Worm (Caenorhabditis elegans): ENCODE data around the gene abts-4.

abts-4 gene

DNA sequence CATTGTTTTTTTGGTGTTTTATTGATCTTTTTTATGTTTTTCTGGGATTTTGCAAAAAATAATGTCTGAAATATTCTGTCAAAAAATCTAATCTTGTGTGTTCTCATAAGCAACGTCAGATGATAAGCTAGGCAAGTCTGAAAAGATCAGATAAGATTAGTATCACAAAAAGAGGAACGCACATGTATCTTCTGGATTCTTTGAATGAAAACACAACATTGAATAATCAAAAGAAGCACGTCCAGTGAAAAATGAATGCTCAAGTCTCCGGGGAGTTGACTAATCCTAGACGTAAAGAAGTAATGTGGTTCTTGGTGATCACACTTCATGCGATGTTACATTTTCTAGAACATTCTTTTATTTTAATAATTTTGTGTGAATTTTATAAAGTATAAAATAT lies 43.9 kb upstream of the abts-4 start:
- TF ChIP-seq ces-1 (GFP tag; optimal IDR thresholded peaks at IDR 0.05), result no peak
- no peak for TF ChIP-seq hif-1 (tag; optimal IDR thresholded peaks at IDR 0.05)
- TF ChIP-seq Y5F2A.4 (GFP tag; optimal IDR thresholded peaks at IDR 0.05), result no peak
- TF ChIP-seq nhr-10 (tag; optimal IDR thresholded peaks at IDR 0.05), result no peak
- TF ChIP-seq mep-1 (tag; optimal IDR thresholded peaks at IDR 0.05), result no peak
- TF ChIP-seq D1046.2 (GFP tag; IDR thresholded peaks at IDR 0.05), result no peak
- no peak for TF ChIP-seq aha-1 (tag)
- TF ChIP-seq lir-3 (tag; optimal IDR thresholded peaks at IDR 0.05), result no peak
- no peak for TF ChIP-seq attf-4 (tag; optimal IDR thresholded peaks at IDR 0.05)

DNA sequence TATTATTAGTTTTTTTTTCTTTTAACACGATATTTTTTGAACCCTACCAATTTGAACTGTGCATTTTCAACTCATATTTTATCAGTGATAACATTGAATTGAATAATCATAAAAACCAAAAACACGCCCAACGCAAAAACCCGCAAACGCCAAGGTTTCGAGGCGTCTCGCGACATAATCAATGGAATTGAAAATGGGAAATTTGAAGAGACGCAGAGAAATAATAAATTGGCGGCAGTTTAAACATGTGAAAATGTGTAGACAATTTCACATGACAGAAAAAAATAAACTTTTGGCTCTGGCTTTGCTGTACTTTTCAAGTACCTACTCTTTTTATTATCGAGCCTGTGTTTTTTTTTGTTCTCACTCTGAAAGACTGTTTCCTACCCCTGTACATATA lies 43.3 kb upstream of the abts-4 start:
- TF ChIP-seq daf-16 (GFP tag; optimal IDR thresholded peaks at IDR 0.05) (no peak), daf-16 (tag; optimal IDR thresholded peaks at IDR 0.05) (peak; percentile 87), lim-7 (GFP tag; IDR thresholded peaks at IDR 0.05) (no peak), rbr-2 (tag; optimal IDR thresholded peaks at IDR 0.05) (no peak), snpc-1.2 (GFP tag; IDR thresholded peaks at IDR 0.05) (no peak), mep-1 (tag; optimal IDR thresholded peaks at IDR 0.05) (peak; percentile 68), zip-2 (tag; optimal IDR thresholded peaks at IDR 0.05) (no peak), spr-1 (tag; optimal IDR thresholded peaks at IDR 0.05) (no peak), zfp-3 (GFP tag; conservative IDR thresholded peaks at IDR 0.05) (no peak), F44E2.7 (GFP tag; IDR thresholded peaks at IDR 0.05) (no peak), ztf-11 (tag; optimal IDR thresholded peaks at IDR 0.05) (no peak), pqm-1 (tag; optimal IDR thresholded peaks at IDR 0.05) (peak; percentile 74), lsy-2 (tag; optimal IDR thresholded peaks at IDR 0.05) (peak in 1 of 2 experiments; percentile 60), mxl-2 (GFP tag; conservative IDR thresholded peaks at IDR 0.05) (no peak), daf-19 (GFP tag; conservative IDR thresholded peaks at IDR 0.05) (no peak), cey-2 (tag; optimal IDR thresholded peaks at IDR 0.05; ENCODE audit: borderline replicate concordance, insufficient read depth) (no peak), ctbp-1 (GFP tag; IDR thresholded peaks at IDR 0.05) (no peak), dmd-8 (GFP tag; IDR thresholded peaks at IDR 0.05) (no peak), nhr-111 (GFP tag; optimal IDR thresholded peaks at IDR 0.05) (no peak), lin-29 (GFP tag; IDR thresholded peaks at IDR 0.05) (no peak), arid-1 (GFP tag; conservative IDR thresholded peaks at IDR 0.05) (no peak), dve-1 (tag; optimal IDR thresholded peaks at IDR 0.05; ENCODE audit: insufficient read depth) (peak; percentile 91), D1046.2 (GFP tag; IDR thresholded peaks at IDR 0.05) (no peak), Y105C5A.15 (GFP tag; IDR thresholded peaks at IDR 0.05) (no peak), gei-8 (GFP tag; optimal IDR thresholded peaks at IDR 0.05) (no peak), set-16 (GFP tag; IDR thresholded peaks at IDR 0.05) (no peak), pha-4 (GFP tag; IDR thresholded peaks at IDR 0.05) (peak; percentile 23; the same call in 1 of the 2 replicates), pha-4 (tag; optimal IDR thresholded peaks at IDR 0.05) (no peak), hmg-1.1 (GFP tag; IDR thresholded peaks at IDR 0.05) (peak; percentile 56), T20F7.1 (GFP tag; optimal IDR thresholded peaks at IDR 0.05) (no peak), mdt-29 (GFP tag; IDR thresholded peaks at IDR 0.05) (no peak), mdl-1 (tag; optimal IDR thresholded peaks at IDR 0.05) (peak in 1 of 2 experiments; percentile 49), nhr-48 (tag; optimal IDR thresholded peaks at IDR 0.05) (peak; percentile 66), mes-2 (tag; optimal IDR thresholded peaks at IDR 0.05; ENCODE audit: poor library complexity, severe bottlenecking) (peak; percentile 47), Y75B8A.6 (GFP tag; IDR thresholded peaks at IDR 0.05) (no peak), aha-1 (tag) (peak; percentile 76), tag-97 (GFP tag; IDR thresholded peaks at IDR 0.05) (no peak), hlh-11 (tag; optimal IDR thresholded peaks at IDR 0.05) (peak; percentile 86), nhr-11 (tag; optimal IDR thresholded peaks at IDR 0.05) (no peak), lin-1 (GFP tag; IDR thresholded peaks at IDR 0.05) (no peak), ama-1 (optimal IDR thresholded peaks at IDR 0.05) (no peak), zip-11 (GFP tag; IDR thresholded peaks at IDR 0.05) (no peak), daf-12 (tag; optimal IDR thresholded peaks at IDR 0.05) (no peak), T26A8.4 (GFP tag; IDR thresholded peaks at IDR 0.05) (no peak), lin-15B (tag; optimal IDR thresholded peaks at IDR 0.05) (no peak)
